Fruit fly (Drosophila melanogaster) whole organism, embryonic: ENCODE measurements around the gene CCT7.

Source experiments
- Abd-B ChIP-seq: fragments of 200-800 bp; sonication (Bioruptor generic); optimal IDR thresholded peaks from 2 replicates; lab custom pipeline; 2018; ENCODE audit warnings: missing biosample characterization, mild to moderate bottlenecking, missing genetic modification characterization, moderate library complexity
- CG11085 ChIP-seq: fragments of 200-800 bp; sonication (Bioruptor generic); IDR thresholded peaks from 2 replicates; pipeline ENCODE4 v1.3.6; 2022; ENCODE audit warnings: missing biosample characterization, missing genetic modification characterization
- CG11695 ChIP-seq: fragments of 200-800 bp; sonication (Bioruptor generic); IDR thresholded peaks from 3 replicates; pipeline ENCODE4 v1.3.6; 2022; ENCODE audit warnings: missing biosample characterization, missing genetic modification characterization
- CG12391 ChIP-seq: fragments of 200-800 bp; sonication (Bioruptor generic); optimal IDR thresholded peaks from 3 replicates; lab custom pipeline; 2018; ENCODE audit warnings: missing biosample characterization, mild to moderate bottlenecking, missing genetic modification characterization, moderate library complexity
- CG13287 ChIP-seq: fragments of 200-800 bp; sonication (Bioruptor generic); IDR thresholded peaks from 2 replicates; pipeline ENCODE4 v1.3.6; 2022; ENCODE audit warnings: missing biosample characterization, missing genetic modification characterization; ENCODE audit not compliant: partially characterized antibody
- CG14050 ChIP-seq: fragments of 200-800 bp; sonication (Bioruptor generic); IDR thresholded peaks from 3 replicates; pipeline ENCODE4 v1.3.6; 2022; ENCODE audit warnings: missing biosample characterization, missing genetic modification characterization
- CG14441 ChIP-seq: fragments of 200-800 bp; sonication (Bioruptor generic); IDR thresholded peaks from 2 replicates; pipeline ENCODE4 v1.3.6; 2022; ENCODE audit warnings: missing biosample characterization, missing genetic modification characterization
- CG14710 ChIP-seq: fragments of 200-800 bp; sonication (Bioruptor generic); optimal IDR thresholded peaks from 3 replicates; lab custom pipeline; 2019; ENCODE audit warnings: missing biosample characterization, mild to moderate bottlenecking, missing genetic modification characterization, moderate library complexity
- CG14965 ChIP-seq: fragments of 200-800 bp; sonication (Bioruptor generic); optimal IDR thresholded peaks from 2 replicates; lab custom pipeline; 2016; ENCODE audit warnings: missing biosample characterization, missing genetic modification characterization, borderline replicate concordance
- CG16813 ChIP-seq: fragments of 200-800 bp; sonication (Bioruptor generic); IDR thresholded peaks from 3 replicates; pipeline ENCODE4 v1.3.6; 2022; ENCODE audit warnings: missing biosample characterization, missing genetic modification characterization; ENCODE audit not compliant: partially characterized antibody
- CG18619 ChIP-seq: fragments of 200-800 bp; sonication (Bioruptor generic); optimal IDR thresholded peaks from 3 replicates; lab custom pipeline; 2017; ENCODE audit warnings: missing biosample characterization, mild to moderate bottlenecking, missing genetic modification characterization
- CG2199 ChIP-seq: fragments of 200-800 bp; sonication (Bioruptor generic); IDR thresholded peaks from 3 replicates; pipeline ENCODE4 v1.3.6; 2022; ENCODE audit warnings: missing biosample characterization, missing genetic modification characterization
- CG5245 ChIP-seq: fragments of 200-800 bp; sonication (Bioruptor generic); optimal IDR thresholded peaks from 3 replicates; lab custom pipeline; 2016; ENCODE audit warnings: missing biosample characterization, missing genetic modification characterization
- CG7786 ChIP-seq: fragments of 200-800 bp; sonication (Bioruptor generic); optimal IDR thresholded peaks from 2 replicates; lab custom pipeline; 2016; ENCODE audit warnings: missing biosample characterization, missing genetic modification characterization
- CG7928 ChIP-seq: fragments of 200-800 bp; sonication (Bioruptor generic); optimal IDR thresholded peaks from 2 replicates; lab custom pipeline; 2017; ENCODE audit warnings: missing biosample characterization, mild to moderate bottlenecking, missing genetic modification characterization
- CG8944 ChIP-seq: fragments of 200-800 bp; sonication (Bioruptor generic); optimal IDR thresholded peaks from 3 replicates; lab custom pipeline; 2016; ENCODE audit warnings: missing biosample characterization, missing genetic modification characterization
- CG9215 ChIP-seq: fragments of 200-800 bp; sonication (Bioruptor generic); IDR thresholded peaks from 2 replicates; pipeline ENCODE4 v1.3.6; 2022; ENCODE audit warnings: missing biosample characterization, missing genetic modification characterization
- CG9437 ChIP-seq: fragments of 200-800 bp; sonication (Bioruptor generic); optimal IDR thresholded peaks from 2 replicates; lab custom pipeline; 2018; ENCODE audit warnings: missing biosample characterization, mild to moderate bottlenecking, missing genetic modification characterization
- Dbx ChIP-seq: fragments of 200-800 bp; sonication (Bioruptor generic); IDR thresholded peaks from 3 replicates; pipeline ENCODE4 v1.3.6; 2022; ENCODE audit warnings: missing biosample characterization, missing genetic modification characterization
- Ets97D ChIP-seq: fragments of 200-800 bp; sonication (Bioruptor generic); optimal IDR thresholded peaks from 3 replicates; lab custom pipeline; 2016; ENCODE audit warnings: missing biosample characterization, missing genetic modification characterization
- Fer3 ChIP-seq: fragments of 200-800 bp; sonication (Bioruptor generic); optimal IDR thresholded peaks from 2 replicates; lab custom pipeline; 2018; ENCODE audit warnings: missing biosample characterization, mild to moderate bottlenecking, missing genetic modification characterization, moderate library complexity
- Hr51 ChIP-seq, 2 experiments: fragments of 200-800 bp; sonication (Bioruptor generic); optimal IDR thresholded peaks; 2 replicates in 1 of 2; 3 replicates in 1 of 2; lab custom pipeline; 2016 to 2018; ENCODE audit warnings: missing biosample characterization in 2 of 2, missing genetic modification characterization in 2 of 2, mild to moderate bottlenecking in 1 of 2, moderate library complexity in 1 of 2
- Lhr ChIP-seq: fragments of 200-800 bp; sonication (Bioruptor generic); optimal IDR thresholded peaks from 3 replicates; lab custom pipeline; 2017; ENCODE audit warnings: mild to moderate bottlenecking, missing biosample characterization, missing genetic modification reagents, missing genetic modification characterization
- MESR4 ChIP-seq: fragments of 200-800 bp; sonication (Bioruptor generic); optimal IDR thresholded peaks from 2 replicates; lab custom pipeline; 2018; ENCODE audit warnings: missing biosample characterization, mild to moderate bottlenecking, missing genetic modification characterization, moderate library complexity
- Max ChIP-seq: fragments of 200-800 bp; sonication (Bioruptor generic); optimal IDR thresholded peaks from 2 replicates; lab custom pipeline; 2016; ENCODE audit warnings: missing biosample characterization, mild to moderate bottlenecking, missing genetic modification characterization
- NFAT ChIP-seq: fragments of 200-800 bp; sonication (Bioruptor generic); IDR thresholded peaks from 2 replicates; pipeline ENCODE4 v1.3.6; 2022; ENCODE audit warnings: missing biosample characterization, missing genetic modification characterization
- Sox100B ChIP-seq: fragments of 200-800 bp; sonication (Bioruptor generic); optimal IDR thresholded peaks from 3 replicates; lab custom pipeline; 2018; ENCODE audit warnings: missing biosample characterization, mild to moderate bottlenecking, missing genetic modification characterization
- Stat92E ChIP-seq, 3 experiments: fragments of >200 bp in 2 of 3; fragments of 200-800 bp in 1 of 3; sonication (Bioruptor generic) in 1 of 3; optimal IDR thresholded peaks; 2 replicates each; lab custom pipeline; 2017 to 2019; ENCODE audit warnings: missing biosample characterization in 3 of 3, missing genetic modification characterization in 3 of 3, mild to moderate bottlenecking in 1 of 3, moderate library complexity in 1 of 3
- al ChIP-seq: fragments of 200-800 bp; sonication (Bioruptor generic); IDR thresholded peaks from 2 replicates; pipeline ENCODE4 v1.3.6; 2022; ENCODE audit warnings: missing biosample characterization, missing genetic modification characterization
- cad ChIP-seq: fragments of >200 bp; optimal IDR thresholded peaks from 2 replicates; lab custom pipeline; 2017; ENCODE audit warnings: missing biosample characterization, missing genetic modification characterization
- danr ChIP-seq: fragments of 200-800 bp; sonication (Bioruptor generic); IDR thresholded peaks from 2 replicates; pipeline ENCODE4 v1.3.6; 2022; ENCODE audit warnings: missing biosample characterization, missing genetic modification characterization
- dm ChIP-seq: fragments of 200-800 bp; sonication (Bioruptor generic); optimal IDR thresholded peaks from 3 replicates; lab custom pipeline; 2016; ENCODE audit warnings: missing biosample characterization, missing genetic modification characterization
- dmrt11E ChIP-seq: fragments of 200-800 bp; sonication (Bioruptor generic); optimal IDR thresholded peaks from 3 replicates; lab custom pipeline; 2018; ENCODE audit warnings: missing biosample characterization, mild to moderate bottlenecking, missing genetic modification characterization, moderate library complexity
- ems ChIP-seq: fragments of 200-800 bp; sonication (Bioruptor generic); optimal IDR thresholded peaks from 3 replicates; lab custom pipeline; 2016; ENCODE audit warnings: missing biosample characterization, missing genetic modification characterization
- eyg ChIP-seq: fragments of 200-800 bp; sonication (Bioruptor generic); optimal IDR thresholded peaks from 3 replicates; lab custom pipeline; 2016; ENCODE audit warnings: missing biosample characterization, missing genetic modification characterization
- fd96Cb ChIP-seq: fragments of 200-800 bp; sonication (Bioruptor generic); optimal IDR thresholded peaks from 2 replicates; lab custom pipeline; 2018; ENCODE audit warnings: missing biosample characterization, mild to moderate bottlenecking, missing genetic modification characterization, moderate library complexity
- gro ChIP-seq: fragments of 200-800 bp; sonication (Bioruptor generic); optimal IDR thresholded peaks from 2 replicates; lab custom pipeline; 2016; ENCODE audit warnings: missing biosample characterization, missing genetic modification characterization
- gsb-n ChIP-seq: fragments of 200-800 bp; sonication (Bioruptor generic); optimal IDR thresholded peaks from 3 replicates; lab custom pipeline; 2018; ENCODE audit warnings: missing biosample characterization, mild to moderate bottlenecking, missing genetic modification characterization
- ham ChIP-seq: fragments of 200-800 bp; sonication (Bioruptor generic); IDR thresholded peaks from 2 replicates; pipeline ENCODE4 v1.3.6; 2022; ENCODE audit warnings: missing biosample characterization, missing genetic modification characterization
- inv ChIP-seq: fragments of 200-800 bp; sonication (Bioruptor generic); IDR thresholded peaks from 2 replicates; pipeline ENCODE4 v1.3.6; 2022; ENCODE audit warnings: missing biosample characterization, missing genetic modification characterization; ENCODE audit not compliant: partially characterized antibody
- kni ChIP-seq: fragments of 200-800 bp; sonication (Bioruptor generic); optimal IDR thresholded peaks from 3 replicates; lab custom pipeline; 2017; ENCODE audit warnings: mild to moderate bottlenecking, missing biosample characterization, missing genetic modification reagents, missing genetic modification characterization
- oc ChIP-seq: fragments of 200-800 bp; sonication (Bioruptor generic); optimal IDR thresholded peaks from 2 replicates; lab custom pipeline; 2018; ENCODE audit warnings: missing biosample characterization, mild to moderate bottlenecking, missing genetic modification characterization, moderate library complexity
- peb ChIP-seq: fragments of 200-800 bp; sonication (Bioruptor generic); IDR thresholded peaks from 2 replicates; pipeline ENCODE4 v1.3.6; 2022; ENCODE audit warnings: missing biosample characterization, missing genetic modification characterization
- pzg ChIP-seq: fragments of 200-800 bp; sonication (Bioruptor generic); optimal IDR thresholded peaks from 3 replicates; lab custom pipeline; 2018; ENCODE audit warnings: missing biosample characterization, mild to moderate bottlenecking, missing genetic modification characterization, moderate library complexity
- repo ChIP-seq: fragments of 200-800 bp; sonication (Bioruptor generic); optimal IDR thresholded peaks from 2 replicates; lab custom pipeline; 2016; ENCODE audit warnings: missing biosample characterization, missing genetic modification characterization
- sens ChIP-seq: fragments of 200-800 bp; sonication (Bioruptor generic); peaks from one replicate; lab custom pipeline; 2016; ENCODE audit warnings: missing biosample characterization, missing genetic modification characterization
- ssp ChIP-seq: fragments of 200-800 bp; sonication (Bioruptor generic); IDR thresholded peaks from 2 replicates; pipeline ENCODE4 v1.3.6; 2022; ENCODE audit warnings: missing biosample characterization, missing genetic modification characterization
- zen2 ChIP-seq: fragments of 200-800 bp; sonication (Bioruptor generic); IDR thresholded peaks from 3 replicates; pipeline ENCODE4 v1.3.6; 2022; ENCODE audit warnings: missing biosample characterization, missing genetic modification characterization; ENCODE audit not compliant: partially characterized antibody
- zf30C ChIP-seq: fragments of 200-800 bp; sonication (Bioruptor generic); optimal IDR thresholded peaks from 3 replicates; lab custom pipeline; 2018; ENCODE audit warnings: missing biosample characterization, mild to moderate bottlenecking, missing genetic modification characterization

Gene CCT7

DNA sequence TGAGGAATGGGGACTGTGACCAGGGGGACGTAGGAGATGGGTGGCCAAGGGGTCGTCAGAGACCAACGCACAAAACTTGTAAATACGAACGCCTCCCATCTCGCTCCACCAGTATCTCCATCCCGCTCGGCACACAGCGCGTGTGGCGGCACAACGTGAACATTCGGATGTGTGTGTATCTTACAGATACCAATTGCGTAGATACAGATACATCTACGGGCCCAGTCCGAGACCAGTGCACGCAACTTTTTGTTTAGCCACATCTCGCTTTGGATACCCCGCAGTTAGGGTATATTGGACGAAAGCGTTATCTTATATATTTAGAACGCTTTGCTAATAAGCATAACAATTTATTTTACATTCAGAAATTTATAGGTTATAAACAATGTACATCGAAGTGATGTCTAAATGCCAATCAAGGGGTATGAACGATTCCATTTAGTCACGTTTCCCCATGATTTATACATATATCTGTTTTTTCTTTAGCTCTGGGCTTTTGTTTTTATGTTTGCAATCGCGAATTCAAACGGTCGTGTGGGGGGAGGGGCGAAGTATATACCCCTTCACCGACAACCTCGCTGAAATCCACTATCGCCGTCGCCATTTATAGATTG lies 10.1 kb downstream of the CCT7 start:
- peak; percentile 98 for TF ChIP-seq Max (GFP tag; lab: Kevin White, UChicago)
- TF ChIP-seq Lhr (GFP tag; lab: Kevin White, UChicago), result peak; percentile 92
- TF ChIP-seq Stat92E (GFP tag; optimal IDR thresholded peaks at IDR 0.05; lab: Kevin White, UChicago), result peak in 1 of 3 experiments; percentile 92
- peak; percentile 86 for TF ChIP-seq CG7928 (GFP tag; lab: Kevin White, UChicago)
- TF ChIP-seq MESR4 (GFP tag; lab: Kevin White, UChicago), result peak; percentile 87
- peak; percentile 98 for TF ChIP-seq CG9215
- peak; percentile 100 for TF ChIP-seq sens (GFP tag; lab: Kevin White, UChicago)
- TF ChIP-seq dmrt11E, result peak; percentile 96
- TF ChIP-seq inv (GFP tag; lab: Robert Waterston, UW), result no peak
- TF ChIP-seq CG16813 (GFP tag; lab: Robert Waterston, UW), result no peak
- peak; percentile 35; the same call in 1 of the 2 replicates for TF ChIP-seq CG13287
- TF ChIP-seq danr (GFP tag; lab: Robert Waterston, UW), result peak; percentile 98
- TF ChIP-seq kni (GFP tag; lab: Kevin White, UChicago), result peak; percentile 94
- TF ChIP-seq Hr51 (GFP tag; optimal IDR thresholded peaks at IDR 0.05; lab: Kevin White, UChicago), result peak; percentile 99
- peak; percentile 99 for TF ChIP-seq CG18619 (GFP tag; lab: Kevin White, UChicago)
- TF ChIP-seq Dbx (GFP tag; lab: Robert Waterston, UW), result peak; percentile 100
- peak; percentile 99 for TF ChIP-seq al (GFP tag; lab: Robert Waterston, UW)
- peak; percentile 99 for TF ChIP-seq CG7786 (GFP tag; lab: Kevin White, UChicago)
- TF ChIP-seq CG9437 (GFP tag; lab: Kevin White, UChicago), result peak; percentile 95
- TF ChIP-seq CG14965 (GFP tag; lab: Kevin White, UChicago), result peak; percentile 89
- TF ChIP-seq CG5245 (GFP tag; lab: Kevin White, UChicago), result peak; percentile 98
- TF ChIP-seq Fer3 (tag; lab: Kevin White, UChicago), result peak; percentile 99
- peak; percentile 97 for TF ChIP-seq ham (GFP tag; lab: Robert Waterston, UW)
- peak; percentile 99 for TF ChIP-seq NFAT
- TF ChIP-seq CG8944 (GFP tag; lab: Kevin White, UChicago), result peak; percentile 98
- peak; percentile 3 for TF ChIP-seq zf30C (GFP tag; lab: Kevin White, UChicago)
- peak; percentile 99 for TF ChIP-seq CG14441 (GFP tag; lab: Robert Waterston, UW)
- TF ChIP-seq oc, result peak; percentile 99
- TF ChIP-seq Abd-B (GFP tag; lab: Kevin White, UChicago), result peak; percentile 99
- TF ChIP-seq CG11695 (GFP tag; lab: Robert Waterston, UW), result peak; percentile 99
- TF ChIP-seq peb, result peak; percentile 96
- peak; percentile 98 for TF ChIP-seq CG11085 (GFP tag; lab: Robert Waterston, UW)
- TF ChIP-seq repo (GFP tag; lab: Kevin White, UChicago), result peak; percentile 98
- peak; percentile 99 for TF ChIP-seq gro (GFP tag; lab: Kevin White, UChicago)
- TF ChIP-seq CG14050 (GFP tag; lab: Robert Waterston, UW), result peak; percentile 99
- peak; percentile 96 for TF ChIP-seq CG14710 (tag; lab: Kevin White, UChicago)
- TF ChIP-seq CG12391 (tag; lab: Kevin White, UChicago), result peak; percentile 99
- TF ChIP-seq eyg (GFP tag; lab: Kevin White, UChicago), result peak; percentile 98
- TF ChIP-seq Sox100B (GFP tag; lab: Kevin White, UChicago), result peak; percentile 98
- TF ChIP-seq cad (GFP tag; lab: Kevin White, UChicago), result no peak
- peak; percentile 98 for TF ChIP-seq CG2199 (GFP tag; lab: Robert Waterston, UW)
- TF ChIP-seq gsb-n, result peak; percentile 97
- TF ChIP-seq dm (GFP tag; lab: Kevin White, UChicago), result peak; percentile 98
- TF ChIP-seq pzg (GFP tag; lab: Kevin White, UChicago), result peak; percentile 41
- peak; percentile 93 for TF ChIP-seq Ets97D (GFP tag; lab: Kevin White, UChicago)
- peak; percentile 92 for TF ChIP-seq ssp (GFP tag; lab: Robert Waterston, UW)
- peak; percentile 99 for TF ChIP-seq fd96Cb (tag; lab: Kevin White, UChicago)
- TF ChIP-seq zen2 (GFP tag; lab: Robert Waterston, UW), result no peak
- peak; percentile 99 for TF ChIP-seq ems (GFP tag; lab: Kevin White, UChicago)
